Worm (Caenorhabditis elegans): ENCODE data around the gene F36H1.3.

ce11 chrIV:11011920-11012319 is 38.0 kb upstream of the F36H1.3 start, which contains the start of gene ndx-9:
- TF ChIP-seq hmg-4 (GFP tag; optimal IDR thresholded peaks at IDR 0.05) (no peak), sea-1 (GFP tag; conservative IDR thresholded peaks at IDR 0.05) (no peak), tra-4 (tag; optimal IDR thresholded peaks at IDR 0.05) (no peak), tbx-11 (GFP tag; IDR thresholded peaks at IDR 0.05) (no peak), ets-7 (tag; optimal IDR thresholded peaks at IDR 0.05) (no peak), B0310.2 (tag; optimal IDR thresholded peaks at IDR 0.05) (no peak), tbx-37 (GFP tag; conservative IDR thresholded peaks at IDR 0.05) (no peak), ama-1 (optimal IDR thresholded peaks at IDR 0.05) (no peak), ceh-36 (tag; optimal IDR thresholded peaks at IDR 0.05) (no peak), aly-1 (tag; optimal IDR thresholded peaks at IDR 0.05) (no peak)

All from whole organism, early embryonic.